Fruit fly (Drosophila melanogaster): ENCODE measurements around the gene CG17746.

DNA sequence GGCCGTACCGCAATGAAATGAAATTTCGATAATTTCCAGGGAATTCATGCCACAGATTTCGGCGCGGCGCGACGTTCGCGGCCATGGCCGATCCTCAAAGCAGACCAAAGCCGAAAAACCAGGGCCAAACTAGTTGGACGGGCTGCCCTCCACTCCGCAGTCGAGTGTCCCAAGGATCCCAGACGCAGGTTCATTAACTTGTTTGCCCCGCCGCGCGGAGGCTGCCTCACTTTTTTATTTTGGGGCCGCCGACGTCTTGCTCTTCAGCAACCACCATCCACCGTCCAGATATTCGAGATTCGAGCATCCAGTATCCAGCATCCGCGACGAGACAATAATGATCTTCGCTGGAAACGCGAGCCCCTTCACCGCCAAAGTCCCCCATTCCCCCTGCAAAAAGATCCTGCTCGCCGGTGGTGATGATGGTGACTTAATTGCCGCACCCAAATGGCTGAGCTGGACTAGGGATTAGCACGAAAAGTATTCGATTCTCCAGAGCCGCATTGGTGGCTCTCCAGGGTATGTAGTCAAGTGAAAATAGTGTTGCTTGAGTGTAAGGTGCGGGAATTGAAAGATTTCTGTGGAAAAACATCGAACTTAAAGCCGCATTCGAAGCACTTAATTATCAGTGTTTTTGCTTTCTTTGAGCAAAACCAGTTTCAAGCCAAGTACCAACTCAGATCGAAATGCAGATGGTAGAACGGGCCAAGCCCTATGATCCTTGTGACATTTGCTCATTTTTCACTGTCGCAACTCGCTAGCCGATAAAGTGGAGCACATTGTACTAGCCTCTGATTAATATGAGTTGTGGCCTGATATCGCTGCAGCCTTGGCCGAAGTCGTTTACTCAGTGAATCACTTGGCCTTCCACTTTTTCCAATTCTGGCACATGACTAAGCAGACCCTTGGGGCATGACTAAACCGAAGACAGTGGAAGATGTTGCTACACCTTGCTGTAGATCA is 3.0 kb upstream of the CG17746 start:
- TF ChIP-seq svp (GFP tag) (peak; percentile 85), fd85E (GFP tag; optimal IDR thresholded peaks at IDR 0.05) (no peak), ss (GFP tag; optimal IDR thresholded peaks at IDR 0.05) (peak; percentile 39 to 77), Gug (GFP tag; IDR thresholded peaks at IDR 0.05) (no peak), Eip75B (GFP tag; optimal IDR thresholded peaks at IDR 0.05) (peak; percentile 11), Eip93F (GFP tag; optimal IDR thresholded peaks at IDR 0.05) (no peak), spab (GFP tag; optimal IDR thresholded peaks at IDR 0.05) (no peak), Lpt (GFP tag; optimal IDR thresholded peaks at IDR 0.05) (peak; percentile 20), Met (GFP tag; optimal IDR thresholded peaks at IDR 0.05) (no peak), CG6276 (GFP tag; optimal IDR thresholded peaks at IDR 0.05) (peak; percentile 6), CG15336 (GFP tag; IDR thresholded peaks at IDR 0.05) (no peak), Smox (GFP tag; optimal IDR thresholded peaks at IDR 0.05) (peak; percentile 0)
